Worm (Caenorhabditis elegans) whole organism, L2 larva: ENCODE results near the gene F11D5.7.

Source experiments
- ama-1 ChIP-seq: fragments of 150-350 bp; optimal IDR thresholded peaks from 2 replicates; lab custom pipeline; 2018; ENCODE audit warnings: inconsistent platforms
- ceh-16 ChIP-seq: fragments of 150-350 bp; optimal IDR thresholded peaks from 2 replicates; lab custom pipeline; 2014; ENCODE audit warnings: missing biosample characterization, missing genetic modification characterization
- lin-13 ChIP-seq: fragments of 150-350 bp; optimal IDR thresholded peaks from 2 replicates; lab custom pipeline; 2014; ENCODE audit warnings: missing biosample characterization, missing genetic modification reagents, missing genetic modification characterization
- mab-5 ChIP-seq: fragments of 150-350 bp; optimal IDR thresholded peaks from 2 replicates; lab custom pipeline; 2014; ENCODE audit warnings: missing biosample characterization, missing genetic modification characterization
- mbf-1 ChIP-seq: sonication (generic microtip); optimal IDR thresholded peaks from 2 replicates; lab custom pipeline; 2017; ENCODE audit warnings: missing biosample characterization, missing genetic modification characterization
- nhr-11 ChIP-seq: fragments of 150-350 bp; optimal IDR thresholded peaks from 2 replicates; lab custom pipeline; 2014; ENCODE audit warnings: missing biosample characterization, missing genetic modification characterization
- nhr-25 ChIP-seq: fragments of 150-350 bp; sonication (generic microtip); optimal IDR thresholded peaks from 3 replicates; lab custom pipeline; 2014; ENCODE audit warnings: missing biosample characterization, missing genetic modification characterization
- sma-3 ChIP-seq: sonication (generic microtip); optimal IDR thresholded peaks from 2 replicates; lab custom pipeline; 2016; ENCODE audit warnings: missing genetic modification reagents, missing genetic modification characterization, missing compliant biosample characterization
- snpc-4 ChIP-seq: fragments of 150-350 bp; optimal IDR thresholded peaks from 2 replicates; lab custom pipeline; 2014; ENCODE audit warnings: missing biosample characterization, missing genetic modification characterization
- unc-55 ChIP-seq: fragments of 150-350 bp; sonication (generic microtip); optimal IDR thresholded peaks from 3 replicates; lab custom pipeline; 2014; ENCODE audit warnings: missing biosample characterization, missing genetic modification reagents, missing genetic modification characterization
- zag-1 ChIP-seq: fragments of 150-350 bp; optimal IDR thresholded peaks from 2 replicates; lab custom pipeline; 2014; ENCODE audit warnings: missing biosample characterization, missing genetic modification characterization
- ztf-11 ChIP-seq: sonication (generic microtip); optimal IDR thresholded peaks from 2 replicates; lab custom pipeline; 2017; ENCODE audit warnings: missing biosample characterization, missing genetic modification characterization
- ztf-4 ChIP-seq: fragments of 150-350 bp; optimal IDR thresholded peaks from 2 replicates; lab custom pipeline; 2014; ENCODE audit warnings: missing biosample characterization, missing genetic modification characterization

DNA sequence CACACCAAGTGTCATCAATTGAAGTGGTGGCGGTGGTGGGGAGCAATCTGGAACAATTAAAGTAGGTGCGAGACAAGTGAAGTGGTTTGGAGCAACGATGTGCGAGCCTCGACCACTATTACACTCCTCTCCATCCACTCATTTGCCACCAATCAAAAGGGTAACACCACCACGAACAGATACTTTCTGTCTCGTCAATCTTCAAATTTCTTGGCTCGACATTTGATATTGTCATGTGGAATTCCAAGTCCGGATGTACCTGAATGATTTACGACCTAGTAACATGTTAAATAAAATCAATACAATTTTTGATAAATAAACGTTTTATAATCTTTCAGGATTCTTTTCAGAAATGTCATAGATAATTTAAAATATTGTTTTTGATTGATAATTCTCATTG lies 33.4 kb upstream of the F11D5.7 start, which contains the start of gene sul-1:
- TF ChIP-seq ama-1, result no peak
- TF ChIP-seq mbf-1 (tag; lab: Kevin White, UChicago), result no peak
- TF ChIP-seq snpc-4 (tag; lab: Kevin White, UChicago), result no peak
- TF ChIP-seq ztf-4 (tag; lab: Kevin White, UChicago), result no peak
- TF ChIP-seq lin-13 (GFP tag; lab: Kevin White, UChicago), result no peak
- TF ChIP-seq unc-55, result no peak
- no peak for TF ChIP-seq zag-1
- no peak for TF ChIP-seq mab-5 (tag; lab: Kevin White, UChicago)
- no peak for TF ChIP-seq ztf-11 (tag; lab: Kevin White, UChicago)
- no peak for TF ChIP-seq nhr-11 (tag; lab: Kevin White, UChicago)
- no peak for TF ChIP-seq ceh-16
- no peak for TF ChIP-seq nhr-25
- TF ChIP-seq sma-3 (GFP tag; lab: Kevin White, UChicago), result no peak
